Worm (Caenorhabditis elegans) whole organism, early embryonic: ENCODE data around the gene F45H10.5.

Experiments used
- B0310.2 ChIP-seq: sonication (generic microtip); optimal IDR thresholded peaks from 2 replicates; lab custom pipeline; 2016; ENCODE audit warnings: mild to moderate bottlenecking, missing genetic modification characterization, missing compliant biosample characterization
- aly-1 ChIP-seq: sonication (generic microtip); optimal IDR thresholded peaks from 2 replicates; lab custom pipeline; 2016; ENCODE audit warnings: missing genetic modification characterization, missing compliant biosample characterization
- ama-1 ChIP-seq: fragments of 150-350 bp; optimal IDR thresholded peaks from 2 replicates; lab custom pipeline; 2014
- ceh-13 ChIP-seq: fragments of 200-800 bp; sonication (Bioruptor generic); optimal IDR thresholded peaks from 2 replicates; lab custom pipeline; 2018; ENCODE audit warnings: mild to moderate bottlenecking, missing genetic modification characterization, missing compliant biosample characterization
- ceh-36 ChIP-seq: sonication (generic microtip); optimal IDR thresholded peaks from 2 replicates; lab custom pipeline; 2016; ENCODE audit warnings: missing genetic modification characterization, inconsistent platforms, missing compliant biosample characterization
- flt-1 ChIP-seq: fragments of 200-800 bp; sonication (Bioruptor generic); IDR thresholded peaks from 2 replicates; pipeline ENCODE4 v1.3.6; 2022; ENCODE audit warnings: missing genetic modification characterization, missing compliant biosample characterization
- hnd-1 ChIP-seq: sonication (generic microtip); optimal IDR thresholded peaks from 2 replicates; lab custom pipeline; 2016; ENCODE audit warnings: missing genetic modification characterization, missing compliant biosample characterization
- pes-1 ChIP-seq: fragments of 200-800 bp; sonication (Bioruptor generic); IDR thresholded peaks from 2 replicates; pipeline ENCODE4 v1.3.6; 2022; ENCODE audit warnings: missing genetic modification reagents, missing genetic modification characterization, missing compliant biosample characterization
- scrt-1 ChIP-seq: fragments of 200-800 bp; sonication (Bioruptor generic); IDR thresholded peaks from 2 replicates; pipeline ENCODE4 v1.3.6; 2022; ENCODE audit warnings: missing genetic modification characterization, missing compliant biosample characterization
- sea-1 ChIP-seq: fragments of 200-800 bp; sonication (Bioruptor generic); conservative IDR thresholded peaks from 2 replicates; pipeline ENCODE4 v1.3.6; 2022; ENCODE audit warnings: missing genetic modification characterization, missing compliant biosample characterization
- tbx-37 ChIP-seq: fragments of 200-800 bp; sonication (Bioruptor generic); conservative IDR thresholded peaks from 2 replicates; pipeline ENCODE4 v1.3.6; 2022; ENCODE audit warnings: missing genetic modification reagents, missing genetic modification characterization, missing compliant biosample characterization

DNA sequence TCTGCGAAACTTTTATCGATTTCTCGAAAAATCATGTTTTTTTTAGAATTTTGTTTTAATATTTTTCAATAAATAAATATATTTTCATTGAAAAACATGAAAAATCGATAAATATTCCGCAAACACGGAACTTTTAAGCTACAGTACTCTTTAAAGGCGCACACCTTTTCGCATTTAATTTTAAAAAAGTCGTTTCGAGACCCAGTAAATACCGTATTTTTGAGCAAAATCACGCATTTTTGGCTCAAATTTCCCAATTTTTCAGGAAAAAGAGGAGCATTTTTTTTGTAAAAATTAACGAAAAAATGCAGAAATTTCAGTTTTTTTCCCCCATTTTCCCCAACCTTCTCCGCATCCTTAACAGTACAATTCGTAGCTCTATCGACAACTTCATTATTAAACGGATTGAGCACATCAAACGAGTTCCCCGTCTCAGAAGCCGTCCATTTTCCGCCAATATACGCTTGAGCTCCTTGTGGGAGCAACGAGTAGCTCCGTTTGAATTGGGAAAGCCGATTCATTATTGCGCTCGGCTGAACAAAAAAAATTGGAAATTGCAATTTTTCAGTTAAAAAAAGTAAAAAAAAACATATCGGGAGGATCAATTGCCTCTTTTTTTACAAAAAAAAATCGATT lies 10.3 kb upstream of the F45H10.5 start, which contains the start of gene alh-7:
- TF ChIP-seq ama-1 (lab: Kevin White, UChicago) (no peak), flt-1 (no peak), aly-1 (tag; lab: Kevin White, UChicago) (no peak), B0310.2 (tag; lab: Kevin White, UChicago) (no peak), pes-1 (GFP tag; lab: Robert Waterston, UW) (no peak), ceh-13 (GFP tag; lab: Kevin White, UChicago) (no peak), scrt-1 (GFP tag; lab: Robert Waterston, UW) (no peak), sea-1 (GFP tag; lab: Robert Waterston, UW) (no peak), ceh-36 (no peak), hnd-1 (tag; lab: Kevin White, UChicago) (no peak), tbx-37 (GFP tag; lab: Robert Waterston, UW) (no peak)
